Worm (Caenorhabditis elegans) whole organism, dauer: ENCODE results near the gene C39E6.2.

Experiments
- unc-62 ChIP-seq: sonication (generic microtip); optimal IDR thresholded peaks from 2 replicates; lab custom pipeline; 2017; ENCODE audit warnings: missing biosample characterization, missing genetic modification reagents, missing genetic modification characterization

C39E6.2 gene

DNA sequence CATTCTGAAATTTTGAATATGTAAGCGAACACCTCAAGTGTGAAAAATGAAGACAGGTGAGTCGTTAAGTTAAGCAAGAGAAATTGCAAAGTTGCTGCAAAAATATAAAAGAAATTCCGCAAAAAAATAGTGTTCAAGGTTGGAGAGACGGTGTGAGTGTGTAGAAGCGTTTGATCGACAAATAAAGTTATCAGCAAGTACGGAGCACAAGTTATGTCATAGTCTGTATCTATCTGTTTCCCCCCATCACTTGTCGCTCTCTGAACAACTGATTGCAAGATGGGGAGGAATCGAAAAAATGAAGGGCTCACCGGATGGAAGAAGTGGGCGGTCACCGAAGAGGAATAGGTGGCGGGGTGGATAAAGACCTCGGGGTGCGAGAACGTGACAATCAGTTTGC is 5.8 kb downstream of the C39E6.2 start, which contains the start of gene lon-2:
Gene lon-2 (minus strand): TSS at position 4 of the 400 bp plus-strand sequence.
- no peak for TF ChIP-seq unc-62

DNA sequence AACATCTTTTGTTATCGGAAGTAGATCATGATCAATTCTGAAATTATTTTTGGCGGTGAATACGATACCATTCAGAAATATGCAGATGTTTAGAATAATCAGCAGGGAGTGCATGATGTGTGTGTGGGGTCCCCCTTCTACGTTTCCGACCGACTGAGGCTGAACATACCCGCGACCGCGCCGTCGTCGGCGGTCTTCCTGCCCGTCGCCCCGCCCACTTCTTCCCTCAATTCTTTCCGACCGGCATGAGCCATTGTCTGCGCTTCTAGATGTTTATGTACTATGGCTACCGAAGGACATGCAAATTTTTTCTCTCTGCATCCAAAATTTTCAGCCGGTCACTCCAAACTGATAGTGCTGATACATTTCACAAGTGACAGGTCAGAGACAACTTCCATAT is 10.9 kb downstream of the C39E6.2 start:
- TF ChIP-seq unc-62, result no peak

ce11 chrX:4742285-4742684 is 12.6 kb downstream of the C39E6.2 start:
- no peak for TF ChIP-seq unc-62

ce11 chrX:4740630-4741029 is 14.3 kb downstream of the C39E6.2 start:
- no peak for TF ChIP-seq unc-62

- no peak for TF ChIP-seq unc-62
Measured at ce11 chrX:4732752-4733151, 22.2 kb downstream of the C39E6.2 start, which contains the start of gene aman-1. Gene aman-1, plus strand, starts transcription at chrX:4733095.

DNA sequence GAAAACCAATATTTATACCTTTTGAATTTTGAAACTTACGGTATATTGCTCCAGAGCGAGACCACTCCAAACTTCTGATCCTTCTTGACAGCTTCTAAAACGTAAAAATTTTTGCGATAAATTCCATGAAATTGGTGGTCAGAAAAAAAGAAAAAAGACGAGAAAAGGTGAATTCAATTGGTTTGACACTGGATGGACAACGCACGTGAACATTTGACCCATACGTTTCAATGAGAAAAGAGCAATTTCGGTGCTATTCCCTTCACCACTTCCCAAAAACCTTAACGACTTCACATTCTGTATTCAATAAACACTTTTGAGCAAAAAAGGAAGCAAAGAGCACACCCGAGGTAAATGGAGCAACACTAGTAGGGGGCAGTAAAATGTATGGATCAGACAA is 27.5 kb downstream of the C39E6.2 start, which contains the start of gene acc-3:
Gene acc-3 (minus strand): TSS at position 101 of the 400 bp plus-strand sequence.
- TF ChIP-seq unc-62, result no peak

- no peak for TF ChIP-seq unc-62
Measured at ce11 chrX:4720603-4721529, 34.1 kb downstream of the C39E6.2 start, which contains the start of gene F55D10.4. Gene F55D10.4, minus strand, starts transcription at chrX:4720653.

DNA sequence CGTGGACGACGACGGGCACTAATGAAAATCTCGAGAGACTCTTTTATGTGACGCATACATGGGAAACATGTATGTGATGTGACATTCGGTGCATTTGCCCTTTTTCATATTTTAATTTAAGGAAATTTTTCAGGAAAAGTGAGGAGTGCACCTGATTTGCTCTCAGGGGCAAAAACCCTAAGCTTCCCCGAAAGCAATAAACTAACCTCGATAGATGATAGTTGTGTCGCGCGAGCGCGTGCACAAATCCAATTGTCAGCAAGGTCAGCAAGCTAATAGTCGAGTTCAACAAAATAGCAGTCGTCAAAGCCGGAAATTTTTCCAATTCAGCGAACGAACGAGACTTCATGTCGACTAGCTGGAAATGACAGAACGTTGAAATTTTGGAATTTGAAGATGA is 36.8 kb downstream of the C39E6.2 start:
- TF ChIP-seq unc-62, result no peak

DNA sequence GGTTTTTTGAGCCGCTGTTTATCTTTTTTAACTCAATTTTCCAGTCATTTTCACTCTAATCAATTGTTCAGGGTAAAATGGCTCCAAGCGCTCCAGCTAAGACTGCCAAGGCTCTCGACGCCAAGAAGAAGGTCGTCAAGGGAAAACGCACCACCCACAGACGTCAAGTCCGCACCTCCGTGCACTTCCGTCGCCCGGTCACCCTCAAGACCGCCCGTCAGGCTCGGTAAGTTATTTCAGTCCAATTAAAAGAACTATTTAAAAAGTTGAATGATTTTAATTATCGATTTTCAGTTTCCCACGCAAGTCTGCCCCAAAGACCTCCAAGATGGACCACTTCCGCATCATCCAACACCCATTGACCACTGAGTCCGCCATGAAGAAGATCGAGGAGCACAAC is 39.8 kb downstream of the C39E6.2 start, which contains the start of gene rpl-25.1:
Gene rpl-25.1 (plus strand): TSS at position 72 of the 400 bp plus-strand sequence.
- TF ChIP-seq unc-62, result no peak

- TF ChIP-seq unc-62, result no peak
Measured at ce11 chrX:4711698-4712329, 43.1 kb downstream of the C39E6.2 start, which contains the start of the genes dnj-14 and glit-1. Gene dnj-14, minus strand, starts transcription at chrX:4711748. Gene glit-1, plus strand, starts transcription at chrX:4712279.

DNA sequence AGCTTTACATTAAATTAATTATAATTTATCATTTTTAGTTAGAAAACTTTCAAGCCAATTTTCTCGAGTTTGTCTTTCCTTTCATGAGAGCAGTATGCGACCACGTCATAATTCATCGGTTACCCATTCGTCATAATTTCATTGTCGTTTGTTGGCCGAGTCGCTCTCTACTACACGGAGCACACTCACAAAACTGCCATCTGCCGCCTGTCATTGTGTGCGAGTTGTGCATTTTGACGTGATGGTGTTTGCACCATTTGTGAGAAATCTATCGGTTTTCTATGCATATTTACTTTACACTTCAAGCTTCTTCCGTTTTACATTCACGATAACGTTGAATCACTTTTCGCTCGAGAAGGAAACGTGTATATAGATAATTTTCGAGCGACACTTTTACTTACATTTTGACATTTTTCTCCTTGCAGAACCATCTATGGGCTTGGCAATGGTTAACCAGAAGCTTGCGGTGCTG is 48.1 kb downstream of the C39E6.2 start, which contains the start of gene dhhc-10:
Gene dhhc-10 (plus strand): TSS at position 422 of the 472 bp plus-strand sequence.
- no peak for TF ChIP-seq unc-62

ce11 chrX:4705666-4706065 is 49.3 kb downstream of the C39E6.2 start:
- TF ChIP-seq unc-62, result no peak

ce11 chrX:4704877-4705276 is 50.0 kb downstream of the C39E6.2 start, which contains the start of gene aqp-8:
Gene aqp-8, minus strand, starts transcription at chrX:4704977.
- TF ChIP-seq unc-62, result no peak
